Worm (Caenorhabditis elegans) whole organism, L3 larva: Measurements from ENCODE around the gene ZK287.1.

Experiments
- nhr-11 ChIP-seq: fragments of 150-350 bp; optimal IDR thresholded peaks from 2 replicates; lab custom pipeline; 2014; ENCODE audit warnings: missing biosample characterization, missing genetic modification characterization
- nhr-12 ChIP-seq: fragments of 150-350 bp; optimal IDR thresholded peaks from 2 replicates; lab custom pipeline; 2014; ENCODE audit warnings: missing biosample characterization, missing genetic modification characterization
- nhr-76 ChIP-seq: fragments of 150-350 bp; sonication (generic microtip); optimal IDR thresholded peaks from 5 replicates; lab custom pipeline; 2014; ENCODE audit warnings: missing biosample characterization, missing genetic modification characterization
- pha-4 ChIP-seq: fragments of 150-350 bp; optimal IDR thresholded peaks from 2 replicates; lab custom pipeline; 2014; ENCODE audit warnings: missing biosample characterization, missing genetic modification reagents, missing genetic modification characterization
- unc-39 ChIP-seq: sonication (generic microtip); optimal IDR thresholded peaks from 4 replicates; lab custom pipeline; 2017; ENCODE audit warnings: missing biosample characterization, missing genetic modification characterization
- zag-1 ChIP-seq: fragments of 150-350 bp; optimal IDR thresholded peaks from 2 replicates; lab custom pipeline; 2014; ENCODE audit warnings: missing biosample characterization, missing genetic modification characterization

DNA sequence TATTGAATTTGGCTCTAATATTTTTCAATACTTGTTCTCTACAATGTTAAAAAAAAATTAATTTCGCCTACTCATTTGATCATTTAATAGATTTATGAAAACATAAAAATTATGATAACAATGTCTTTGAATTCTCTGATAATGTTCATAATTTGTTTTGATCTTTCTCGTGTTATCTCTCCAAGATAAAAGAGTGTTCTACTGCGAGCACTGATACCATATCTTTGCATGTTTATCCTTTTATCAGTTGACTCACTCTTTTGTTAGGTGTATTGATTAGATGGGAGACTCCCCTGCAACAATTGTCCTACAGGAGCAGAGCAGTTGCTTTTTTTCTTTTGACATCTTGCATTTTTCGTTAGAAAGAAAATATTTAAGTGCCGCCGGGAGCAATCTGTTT lies 32.7 kb downstream of the ZK287.1 start:
- TF ChIP-seq zag-1 (tag; lab: Kevin White, UChicago): no peak
- TF ChIP-seq nhr-11 (tag; lab: Kevin White, UChicago): no peak
- no peak for TF ChIP-seq unc-39 (tag; lab: Kevin White, UChicago)
- TF ChIP-seq nhr-12 (tag; lab: Kevin White, UChicago): no peak
- TF ChIP-seq pha-4 (tag; lab: Kevin White, UChicago): no peak
- no peak for TF ChIP-seq nhr-76 (tag; lab: Kevin White, UChicago)
